Fruit fly (Drosophila melanogaster) S2 (cell line): ENCODE data around the gene dib.

Experiments used
- CG8478 ChIP-seq: fragments of >200 bp; optimal IDR thresholded peaks from 2 replicates; lab custom pipeline; 2018
- CTCF ChIP-seq, 2 experiments: fragments of >200 bp; optimal IDR thresholded peaks; 2 replicates each; lab custom pipeline; 2018

DNA sequence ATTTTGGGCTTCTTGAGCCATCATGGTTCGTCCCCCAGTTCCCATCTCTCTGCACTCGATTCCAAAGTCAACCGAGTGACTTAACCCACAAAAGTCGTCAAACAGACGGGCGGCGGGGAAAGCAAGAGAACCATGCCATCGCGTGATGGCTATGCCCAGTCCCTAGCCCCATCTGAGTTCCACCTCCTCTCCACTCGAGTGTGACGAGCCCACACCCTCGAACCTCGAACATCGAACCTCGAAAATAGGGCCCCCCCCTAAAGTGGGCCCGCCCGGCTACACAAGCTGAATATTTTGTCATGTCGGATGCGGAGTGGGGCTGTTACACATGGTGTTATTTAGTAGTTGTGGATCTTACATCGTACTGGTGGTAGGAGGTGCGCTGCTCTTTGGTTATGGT is 34.5 kb downstream of the dib start:
- TF ChIP-seq CG8478 (lab: Kevin White, UChicago) (no peak), CTCF (optimal IDR thresholded peaks at IDR 0.05; lab: Kevin White, UChicago) (no peak)
